Worm (Caenorhabditis elegans) whole organism, L2 larva: ENCODE data around the gene nhr-18.

ENCODE experiments used
- F13H6.1 ChIP-seq: sonication (generic microtip); optimal IDR thresholded peaks from 2 replicates; lab custom pipeline; 2016; ENCODE audit warnings: missing genetic modification characterization, missing compliant biosample characterization
- R02D3.7 ChIP-seq: fragments of 150-350 bp; optimal IDR thresholded peaks from 2 replicates; lab custom pipeline; 2014; ENCODE audit warnings: missing biosample characterization, missing genetic modification characterization
- Y55F3AM.14 ChIP-seq: fragments of 200-800 bp; sonication (Bioruptor generic); optimal IDR thresholded peaks from 2 replicates; lab custom pipeline; 2018; ENCODE audit warnings: mild to moderate bottlenecking, missing genetic modification characterization, missing compliant biosample characterization
- ZK546.5 ChIP-seq: sonication (generic microtip); optimal IDR thresholded peaks from 2 replicates; lab custom pipeline; 2017; ENCODE audit warnings: missing biosample characterization, missing genetic modification characterization
- alr-1 ChIP-seq: fragments of 150-350 bp; optimal IDR thresholded peaks from 2 replicates; lab custom pipeline; 2014; ENCODE audit warnings: missing biosample characterization, missing genetic modification characterization
- ceh-16 ChIP-seq: fragments of 150-350 bp; optimal IDR thresholded peaks from 2 replicates; lab custom pipeline; 2014; ENCODE audit warnings: missing biosample characterization, missing genetic modification characterization
- ceh-82 ChIP-seq: fragments of 150-350 bp; optimal IDR thresholded peaks from 2 replicates; lab custom pipeline; 2014; ENCODE audit warnings: missing biosample characterization, missing genetic modification characterization
- crh-2 ChIP-seq: sonication (generic microtip); optimal IDR thresholded peaks from 2 replicates; lab custom pipeline; 2017; ENCODE audit warnings: missing biosample characterization, missing genetic modification characterization
- dmd-4 ChIP-seq: sonication (generic microtip); optimal IDR thresholded peaks from 2 replicates; lab custom pipeline; 2017; ENCODE audit warnings: missing biosample characterization, missing genetic modification characterization
- egl-27 ChIP-seq: sonication (generic microtip); optimal IDR thresholded peaks from 3 replicates; lab custom pipeline; 2017; ENCODE audit warnings: missing biosample characterization, missing genetic modification reagents, missing genetic modification characterization
- elt-3 ChIP-seq: sonication (generic microtip); optimal IDR thresholded peaks from 2 replicates; lab custom pipeline; 2017; ENCODE audit warnings: missing biosample characterization, missing genetic modification characterization
- fos-1 ChIP-seq: fragments of 150-350 bp; optimal IDR thresholded peaks from 2 replicates; lab custom pipeline; 2014; ENCODE audit warnings: missing biosample characterization, missing genetic modification characterization
- gmeb-1 ChIP-seq: fragments of 150-350 bp; optimal IDR thresholded peaks from 2 replicates; lab custom pipeline; 2014; ENCODE audit warnings: missing biosample characterization, missing genetic modification characterization
- lin-39 ChIP-seq: fragments of 150-350 bp; optimal IDR thresholded peaks from 2 replicates; lab custom pipeline; 2014; ENCODE audit warnings: missing biosample characterization, missing genetic modification reagents, missing genetic modification characterization
- lsy-2 ChIP-seq, 2 experiments: fragments of 150-350 bp in 1 of 2; sonication (generic microtip) in 1 of 2; optimal IDR thresholded peaks; 2 replicates each; lab custom pipeline; 2014 to 2017; ENCODE audit warnings: missing biosample characterization in 2 of 2, missing genetic modification characterization in 2 of 2
- mab-5 ChIP-seq: fragments of 150-350 bp; optimal IDR thresholded peaks from 2 replicates; lab custom pipeline; 2014; ENCODE audit warnings: missing biosample characterization, missing genetic modification characterization
- mbf-1 ChIP-seq: sonication (generic microtip); optimal IDR thresholded peaks from 2 replicates; lab custom pipeline; 2017; ENCODE audit warnings: missing biosample characterization, missing genetic modification characterization
- mdl-1 ChIP-seq, 2 experiments: fragments of 150-350 bp in 1 of 2; sonication (generic microtip) in 1 of 2; optimal IDR thresholded peaks; 2 replicates each; lab custom pipeline; 2017; ENCODE audit warnings: missing biosample characterization in 2 of 2, missing genetic modification characterization in 2 of 2
- nhr-10 ChIP-seq: sonication (generic microtip); optimal IDR thresholded peaks from 2 replicates; lab custom pipeline; 2017; ENCODE audit warnings: missing biosample characterization, missing genetic modification characterization
- nhr-11 ChIP-seq: fragments of 150-350 bp; optimal IDR thresholded peaks from 2 replicates; lab custom pipeline; 2014; ENCODE audit warnings: missing biosample characterization, missing genetic modification characterization
- nhr-129 ChIP-seq: fragments of 150-350 bp; optimal IDR thresholded peaks from 2 replicates; lab custom pipeline; 2014; ENCODE audit warnings: missing biosample characterization, missing genetic modification characterization
- nhr-21 ChIP-seq: fragments of 150-350 bp; optimal IDR thresholded peaks from 2 replicates; lab custom pipeline; 2014; ENCODE audit warnings: missing biosample characterization, missing genetic modification characterization
- nhr-23 ChIP-seq: fragments of 150-350 bp; optimal IDR thresholded peaks from 2 replicates; lab custom pipeline; 2014; ENCODE audit warnings: missing biosample characterization, missing genetic modification reagents, missing genetic modification characterization
- nhr-237 ChIP-seq: fragments of 150-350 bp; optimal IDR thresholded peaks from 2 replicates; lab custom pipeline; 2014; ENCODE audit warnings: missing biosample characterization, missing genetic modification characterization
- nhr-25 ChIP-seq: fragments of 150-350 bp; sonication (generic microtip); optimal IDR thresholded peaks from 3 replicates; lab custom pipeline; 2014; ENCODE audit warnings: missing biosample characterization, missing genetic modification characterization
- nhr-6 ChIP-seq: fragments of 150-350 bp; optimal IDR thresholded peaks from 2 replicates; lab custom pipeline; 2014; ENCODE audit warnings: missing biosample characterization, missing genetic modification characterization
- nhr-77 ChIP-seq: fragments of 150-350 bp; optimal IDR thresholded peaks from 2 replicates; lab custom pipeline; 2014; ENCODE audit warnings: missing biosample characterization, missing genetic modification characterization
- sem-4 ChIP-seq: fragments of 150-350 bp; optimal IDR thresholded peaks from 2 replicates; lab custom pipeline; 2014; ENCODE audit warnings: missing biosample characterization, missing genetic modification reagents, missing genetic modification characterization
- skn-1 ChIP-seq: sonication (generic microtip); optimal IDR thresholded peaks from 2 replicates; lab custom pipeline; 2017; ENCODE audit warnings: missing biosample characterization, missing genetic modification characterization
- sma-9 ChIP-seq, 2 experiments: fragments of 150-350 bp in 1 of 2; sonication (generic microtip) in 1 of 2; optimal IDR thresholded peaks; 2 replicates each; lab custom pipeline; 2014 to 2016; ENCODE audit warnings: missing genetic modification characterization in 2 of 2, mild to moderate bottlenecking in 1 of 2, missing biosample characterization in 1 of 2, missing compliant biosample characterization in 1 of 2, missing genetic modification reagents in 1 of 2, moderate library complexity in 1 of 2
- snpc-4 ChIP-seq: fragments of 150-350 bp; optimal IDR thresholded peaks from 2 replicates; lab custom pipeline; 2014; ENCODE audit warnings: missing biosample characterization, missing genetic modification characterization
- unc-39 ChIP-seq: fragments of 150-350 bp; optimal IDR thresholded peaks from 2 replicates; lab custom pipeline; 2014; ENCODE audit warnings: missing biosample characterization, missing genetic modification characterization
- unc-55 ChIP-seq: fragments of 150-350 bp; sonication (generic microtip); optimal IDR thresholded peaks from 3 replicates; lab custom pipeline; 2014; ENCODE audit warnings: missing biosample characterization, missing genetic modification reagents, missing genetic modification characterization
- unc-62 ChIP-seq: fragments of 150-350 bp; optimal IDR thresholded peaks from 2 replicates; lab custom pipeline; 2014; ENCODE audit warnings: missing biosample characterization, missing genetic modification reagents, missing genetic modification characterization
- ztf-1 ChIP-seq: fragments of 200-800 bp; sonication (Bioruptor generic); conservative IDR thresholded peaks from 2 replicates; pipeline ENCODE4 v1.3.6; 2022; ENCODE audit warnings: missing genetic modification characterization, missing compliant biosample characterization
- ztf-11 ChIP-seq: sonication (generic microtip); optimal IDR thresholded peaks from 2 replicates; lab custom pipeline; 2017; ENCODE audit warnings: missing biosample characterization, missing genetic modification characterization
- ztf-4 ChIP-seq: fragments of 150-350 bp; optimal IDR thresholded peaks from 2 replicates; lab custom pipeline; 2014; ENCODE audit warnings: missing biosample characterization, missing genetic modification characterization

nhr-18 gene

ce11 chrV:2206801-2207200, 20.2 kb upstream of the nhr-18 start, which contains the start of gene svh-11:
svh-11 (plus strand) TSS chrV:2207101.
- TF ChIP-seq nhr-6 (tag; lab: Kevin White, UChicago): no peak
- no peak for TF ChIP-seq egl-27 (tag; lab: Kevin White, UChicago)
- TF ChIP-seq elt-3: no peak
- TF ChIP-seq skn-1 (tag; lab: Kevin White, UChicago): no peak
- TF ChIP-seq ceh-16 (tag; lab: Kevin White, UChicago): no peak
- TF ChIP-seq, all 48 proteins: peak for 0

ce11 chrV:2207527-2207926, 19.5 kb upstream of the nhr-18 start:
- TF ChIP-seq unc-62 (GFP tag; lab: Kevin White, UChicago) (no peak), nhr-129 (tag; lab: Kevin White, UChicago) (no peak), unc-39 (tag; lab: Kevin White, UChicago) (no peak), nhr-77 (tag; lab: Kevin White, UChicago) (no peak), lin-39 (no peak), ceh-16 (tag; lab: Kevin White, UChicago) (no peak), crh-2 (tag; lab: Kevin White, UChicago) (no peak)

- TF ChIP-seq crh-2 (tag; lab: Kevin White, UChicago): peak; percentile 38
- TF ChIP-seq unc-62 (GFP tag; lab: Kevin White, UChicago): no peak
- TF ChIP-seq R02D3.7 (tag; lab: Kevin White, UChicago): no peak
- TF ChIP-seq mdl-1 (tag; optimal IDR thresholded peaks at IDR 0.05; lab: Kevin White, UChicago): no peak
- TF ChIP-seq ceh-82 (tag; lab: Kevin White, UChicago): no peak
- TF ChIP-seq snpc-4: no peak
- TF ChIP-seq fos-1: peak; percentile 23
- no peak for TF ChIP-seq elt-3
- TF ChIP-seq sem-4 (tag; lab: Kevin White, UChicago): no peak
- TF ChIP-seq nhr-23: no peak
- TF ChIP-seq nhr-129 (tag; lab: Kevin White, UChicago): peak; percentile 7
- TF ChIP-seq F13H6.1 (tag; lab: Kevin White, UChicago): peak; percentile 3
- peak; percentile 73 for TF ChIP-seq sma-9 (GFP tag; optimal IDR thresholded peaks at IDR 0.05; lab: Kevin White, UChicago)
- no peak for TF ChIP-seq sma-9 (tag; optimal IDR thresholded peaks at IDR 0.05; lab: Kevin White, UChicago)
- TF ChIP-seq skn-1 (tag; lab: Kevin White, UChicago): no peak
Measured at ce11 chrV:2211936-2212335, 15.1 kb upstream of the nhr-18 start, which contains the start of gene nhr-133. nhr-133 (minus strand) TSS chrV:2212118.

ce11 chrV:2214428-2215038, 12.5 kb upstream of the nhr-18 start, which contains the start of gene nhr-184:
nhr-184 (minus strand) TSS chrV:2214478.
- TF ChIP-seq lsy-2 (tag; optimal IDR thresholded peaks at IDR 0.05; lab: Kevin White, UChicago) (peak in 1 of 2 experiments; percentile 21), ztf-11 (tag; lab: Kevin White, UChicago) (no peak), gmeb-1 (peak; percentile 2), lin-39 (no peak), sma-9 (GFP tag; optimal IDR thresholded peaks at IDR 0.05; lab: Kevin White, UChicago) (peak; percentile 35), sma-9 (tag; optimal IDR thresholded peaks at IDR 0.05; lab: Kevin White, UChicago) (no peak), fos-1 (peak; percentile 56), unc-55 (peak; percentile 30)

- TF ChIP-seq crh-2 (tag; lab: Kevin White, UChicago) (no peak), nhr-21 (no peak), sem-4 (tag; lab: Kevin White, UChicago) (no peak), fos-1 (no peak), nhr-10 (tag; lab: Kevin White, UChicago) (no peak), nhr-23 (no peak), unc-39 (tag; lab: Kevin White, UChicago) (no peak), ZK546.5 (tag; lab: Kevin White, UChicago) (no peak), snpc-4 (no peak), mdl-1 (tag; optimal IDR thresholded peaks at IDR 0.05; lab: Kevin White, UChicago) (no peak), R02D3.7 (tag; lab: Kevin White, UChicago) (no peak)
Measured at ce11 chrV:2215352-2215751, 11.7 kb upstream of the nhr-18 start, which contains the start of gene nstp-8. nstp-8 (plus strand) TSS chrV:2215652.

- no peak for TF ChIP-seq mbf-1
- no peak for TF ChIP-seq mab-5 (tag; lab: Kevin White, UChicago)
- no peak for TF ChIP-seq crh-2 (tag; lab: Kevin White, UChicago)
- no peak for TF ChIP-seq ztf-1 (GFP tag; lab: Robert Waterston, UW)
- TF ChIP-seq ztf-4 (tag; lab: Kevin White, UChicago): no peak
- TF ChIP-seq alr-1 (tag; lab: Kevin White, UChicago): no peak
- no peak for TF ChIP-seq unc-55
- TF ChIP-seq dmd-4: no peak
- no peak for TF ChIP-seq nhr-11 (tag; lab: Kevin White, UChicago)
- no peak for TF ChIP-seq unc-62 (GFP tag; lab: Kevin White, UChicago)
- no peak for TF ChIP-seq nhr-237
- no peak for TF ChIP-seq ceh-16 (tag; lab: Kevin White, UChicago)
- no peak for TF ChIP-seq R02D3.7 (tag; lab: Kevin White, UChicago)
- no peak for TF ChIP-seq gmeb-1
- no peak for TF ChIP-seq nhr-25
- no peak for TF ChIP-seq Y55F3AM.14 (GFP tag; lab: Kevin White, UChicago)
- TF ChIP-seq, all 48 proteins: peak for 0
Measured at ce11 chrV:2216927-2217326, 10.1 kb upstream of the nhr-18 start.
